Fruit fly (Drosophila melanogaster): ENCODE data around the gene wat.

wat gene

DNA sequence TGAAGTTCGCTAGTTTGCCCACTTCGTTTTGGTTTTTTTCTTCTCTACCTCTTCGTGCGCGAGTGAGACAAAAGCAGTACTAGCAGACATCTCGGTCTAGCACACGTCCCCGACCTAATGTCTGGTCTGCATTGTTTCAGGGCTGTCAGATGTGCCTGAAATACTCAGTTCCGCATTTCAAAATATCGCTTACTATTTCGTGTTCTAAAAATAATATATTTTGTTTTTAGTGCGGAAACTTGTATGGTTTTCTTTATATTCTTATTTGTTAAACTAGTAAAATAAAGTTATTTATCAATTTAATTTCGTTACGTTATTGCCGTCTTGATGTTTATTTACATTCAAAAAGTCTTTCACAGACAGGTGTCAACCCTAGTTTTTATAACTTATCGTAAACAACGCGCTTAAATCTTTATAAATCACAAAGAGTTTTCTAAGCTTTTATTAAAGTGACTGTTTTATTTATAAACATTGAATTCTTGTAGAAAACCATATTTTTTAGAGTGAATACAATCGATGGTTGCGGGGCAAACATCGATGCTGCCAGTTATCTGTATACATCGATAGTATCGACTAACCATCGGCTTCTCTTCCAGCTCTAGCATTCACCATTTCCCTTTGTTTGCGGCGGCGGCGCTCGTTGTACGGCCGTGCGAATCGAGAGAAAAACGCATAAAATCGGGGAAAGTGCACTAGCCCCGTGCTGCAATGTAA, 43.2 kb upstream of the wat start (continued):
- TF ChIP-seq chm (GFP tag; IDR thresholded peaks at IDR 0.05) = no peak
- peak; percentile 56 for TF ChIP-seq caup (GFP tag; optimal IDR thresholded peaks at IDR 0.05; ENCODE audit: severe bottlenecking)
- TF ChIP-seq Hr51 (GFP tag; optimal IDR thresholded peaks at IDR 0.05) = peak; percentile 56 to 83
- TF ChIP-seq bowl (GFP tag; IDR thresholded peaks at IDR 0.05) = no peak
- TF ChIP-seq BtbVII (GFP tag; optimal IDR thresholded peaks at IDR 0.05) = peak; percentile 62
- TF ChIP-seq CG17359 (tag; optimal IDR thresholded peaks at IDR 0.05) = peak; percentile 75
- peak; percentile 3 for TF ChIP-seq CG17186 (GFP tag; optimal IDR thresholded peaks at IDR 0.05)
- TF ChIP-seq HLH3B (GFP tag; IDR thresholded peaks at IDR 0.05) = no peak
- TF ChIP-seq klu (GFP tag; IDR thresholded peaks at IDR 0.05) = no peak
- peak; percentile 81 for TF ChIP-seq CG9437 (GFP tag; optimal IDR thresholded peaks at IDR 0.05)
- TF ChIP-seq CG4707 (GFP tag; optimal IDR thresholded peaks at IDR 0.05) = no peak
- TF ChIP-seq Ets65A (GFP tag) = peak; percentile 97
- peak; percentile 46 for TF ChIP-seq CG9609 (GFP tag; optimal IDR thresholded peaks at IDR 0.05)
- peak; percentile 61 for TF ChIP-seq Fer1 (GFP tag; optimal IDR thresholded peaks at IDR 0.05)
- peak; percentile 73 for TF ChIP-seq CG10147 (GFP tag; optimal IDR thresholded peaks at IDR 0.05)
- TF ChIP-seq CG15269 (tag; optimal IDR thresholded peaks at IDR 0.05) = peak; percentile 87
- TF ChIP-seq pan (optimal IDR thresholded peaks at IDR 0.05) = no peak
- TF ChIP-seq pan (GFP tag; optimal IDR thresholded peaks at IDR 0.05 in 1 of 2, IDR thresholded peaks at IDR 0.05 in 1 of 2) = no peak
- peak; percentile 39 for TF ChIP-seq Six4 (GFP tag; optimal IDR thresholded peaks at IDR 0.05)
- peak; percentile 65 for TF ChIP-seq Asciz (GFP tag; optimal IDR thresholded peaks at IDR 0.05)
- no peak for TF ChIP-seq sisA (GFP tag; IDR thresholded peaks at IDR 0.05)
- TF ChIP-seq wdn (GFP tag; IDR thresholded peaks at IDR 0.05) = no peak
- TF ChIP-seq CG13287 (GFP tag; IDR thresholded peaks at IDR 0.05; ENCODE audit: partially characterized antibody) = no peak
- no peak for TF ChIP-seq Poxn (GFP tag; IDR thresholded peaks at IDR 0.05)
- TF ChIP-seq mam (GFP tag; optimal IDR thresholded peaks at IDR 0.05) = peak; percentile 65
- TF ChIP-seq Side (GFP tag; optimal IDR thresholded peaks at IDR 0.05) = peak; percentile 21
- no peak for TF ChIP-seq CG32532 (GFP tag; IDR thresholded peaks at IDR 0.05)
- TF ChIP-seq Sox102F (GFP tag; optimal IDR thresholded peaks at IDR 0.05) = peak; percentile 83
- TF ChIP-seq Dek (tag; optimal IDR thresholded peaks at IDR 0.05) = peak; percentile 76
- no peak for TF ChIP-seq CG16813 (GFP tag; IDR thresholded peaks at IDR 0.05; ENCODE audit: partially characterized antibody)
- peak; percentile 64 for TF ChIP-seq odd (GFP tag; optimal IDR thresholded peaks at IDR 0.05)
- TF ChIP-seq unpg (GFP tag; optimal IDR thresholded peaks at IDR 0.05) = peak; percentile 80
- TF ChIP-seq Lhr (GFP tag; optimal IDR thresholded peaks at IDR 0.05) = peak; percentile 8
- peak; percentile 18 for TF ChIP-seq HLH54F (GFP tag; optimal IDR thresholded peaks at IDR 0.05)
- no peak for TF ChIP-seq Neu2 (GFP tag; optimal IDR thresholded peaks at IDR 0.05; ENCODE audit: borderline replicate concordance)
- TF ChIP-seq Jarid2 (GFP tag; optimal IDR thresholded peaks at IDR 0.05) = no peak
- peak; percentile 84 for TF ChIP-seq phol (tag; optimal IDR thresholded peaks at IDR 0.05)
- peak; percentile 85 for TF ChIP-seq CG11504 (tag; optimal IDR thresholded peaks at IDR 0.05)
- TF ChIP-seq CG12391 (tag; optimal IDR thresholded peaks at IDR 0.05) = peak; percentile 86
- peak in 1 of 3 experiments; percentile 76 for TF ChIP-seq lola (GFP tag; optimal IDR thresholded peaks at IDR 0.05)
- peak; percentile 6 to 55 for TF ChIP-seq Pdp1 (GFP tag; optimal IDR thresholded peaks at IDR 0.05)
- no peak for TF ChIP-seq CG17912 (GFP tag; optimal IDR thresholded peaks at IDR 0.05)
- no peak for TF ChIP-seq CG6175 (GFP tag; IDR thresholded peaks at IDR 0.05)
- TF ChIP-seq CG2875 (GFP tag; optimal IDR thresholded peaks at IDR 0.05) = peak; percentile 31
- no peak for TF ChIP-seq CG10565 (GFP tag; optimal IDR thresholded peaks at IDR 0.05)
- TF ChIP-seq CG7357 (GFP tag; IDR thresholded peaks at IDR 0.05) = no peak; the same call in 2 of the 3 replicates
- peak; percentile 66 for TF ChIP-seq CG12299 (tag; optimal IDR thresholded peaks at IDR 0.05)
- TF ChIP-seq chif (GFP tag; optimal IDR thresholded peaks at IDR 0.05) = peak; percentile 46 to 47

All from whole organism, embryonic.